Worm (Caenorhabditis elegans) whole organism, L4 larva: ENCODE data around the gene ckk-1.
"Not testable (repeated sequence)": the region's sequence is repeated elsewhere in the genome, so short reads cannot be mapped to it uniquely, and the experiment has no call there.

Experiments
- F10B5.3 ChIP-seq: sonication (generic microtip); optimal IDR thresholded peaks from 2 replicates; lab custom pipeline; 2016; ENCODE audit warnings: mild to moderate bottlenecking, missing genetic modification characterization, missing compliant biosample characterization
- T26A8.4 ChIP-seq: fragments of 200-800 bp; sonication (Bioruptor generic); IDR thresholded peaks from 2 replicates; pipeline ENCODE4 v1.3.6; 2022; ENCODE audit warnings: missing genetic modification characterization, missing compliant biosample characterization
- Y48G9A.11 ChIP-seq: fragments of 200-800 bp; sonication (Bioruptor generic); IDR thresholded peaks from 2 replicates; pipeline ENCODE4 v1.3.6; 2022; ENCODE audit warnings: missing genetic modification reagents, missing genetic modification characterization, missing compliant biosample characterization
- arid-1 ChIP-seq: fragments of 200-800 bp; sonication (Bioruptor generic); conservative IDR thresholded peaks from 2 replicates; pipeline ENCODE4 v1.3.6; 2022; ENCODE audit warnings: missing genetic modification reagents, missing genetic modification characterization, missing compliant biosample characterization
- ceh-28 ChIP-seq: fragments of 150-350 bp; optimal IDR thresholded peaks from 2 replicates; lab custom pipeline; 2014; ENCODE audit warnings: missing biosample characterization, missing genetic modification reagents, missing genetic modification characterization
- ceh-44 ChIP-seq: fragments of 200-800 bp; sonication (Bioruptor generic); IDR thresholded peaks from 2 replicates; pipeline ENCODE4 v1.3.6; 2022; ENCODE audit warnings: missing genetic modification reagents, missing genetic modification characterization, missing compliant biosample characterization
- ces-1 ChIP-seq: fragments of 150-350 bp; sonication (generic microtip); optimal IDR thresholded peaks from 4 replicates; lab custom pipeline; 2014; ENCODE audit warnings: missing biosample characterization, missing genetic modification reagents, missing genetic modification characterization
- ctbp-1 ChIP-seq: fragments of 200-800 bp; sonication (Bioruptor generic); IDR thresholded peaks from 2 replicates; pipeline ENCODE4 v1.3.6; 2022; ENCODE audit warnings: missing genetic modification reagents, missing genetic modification characterization, missing compliant biosample characterization
- daf-16 ChIP-seq, 3 experiments: sonication (generic microtip); optimal IDR thresholded peaks; 2 replicates each; lab custom pipeline; 2016 to 2017; ENCODE audit warnings: missing genetic modification characterization in 3 of 3, missing genetic modification reagents in 3 of 3, mild to moderate bottlenecking in 2 of 3, missing compliant biosample characterization in 2 of 3, missing biosample characterization in 1 of 3, moderate library complexity in 1 of 3
- daf-8 ChIP-seq: fragments of 200-800 bp; sonication (Bioruptor generic); IDR thresholded peaks from 2 replicates; pipeline ENCODE4 v1.3.6; 2022; ENCODE audit warnings: missing genetic modification characterization, missing compliant biosample characterization
- dmd-6 ChIP-seq: fragments of 200-800 bp; sonication (Bioruptor generic); IDR thresholded peaks from 2 replicates; pipeline ENCODE4 v1.3.6; 2022; ENCODE audit warnings: missing genetic modification reagents, missing genetic modification characterization, missing compliant biosample characterization
- dmd-8 ChIP-seq: fragments of 200-800 bp; sonication (Bioruptor generic); IDR thresholded peaks from 2 replicates; pipeline ENCODE4 v1.3.6; 2022; ENCODE audit warnings: missing genetic modification characterization, missing compliant biosample characterization
- egl-43 ChIP-seq: fragments of 200-800 bp; sonication (Bioruptor generic); IDR thresholded peaks from 2 replicates; pipeline ENCODE4 v1.3.6; 2022; ENCODE audit warnings: missing genetic modification reagents, missing genetic modification characterization, missing compliant biosample characterization
- fkh-10 ChIP-seq: fragments of 150-350 bp; optimal IDR thresholded peaks from 2 replicates; lab custom pipeline; 2014; ENCODE audit warnings: missing biosample characterization, missing genetic modification reagents, missing genetic modification characterization
- hlh-11 ChIP-seq: fragments of 200-800 bp; sonication (Bioruptor generic); optimal IDR thresholded peaks from 2 replicates; lab custom pipeline; 2018; ENCODE audit warnings: mild to moderate bottlenecking, missing genetic modification characterization, missing compliant biosample characterization
- hlh-30 ChIP-seq: sonication (generic microtip); optimal IDR thresholded peaks from 2 replicates; lab custom pipeline; 2017; ENCODE audit warnings: antibody characterized with exemption, mild to moderate bottlenecking, missing genetic modification characterization, missing compliant biosample characterization; ENCODE audit not compliant: insufficient read depth
- hmg-1.1 ChIP-seq: fragments of 200-800 bp; sonication (Bioruptor generic); IDR thresholded peaks from 2 replicates; pipeline ENCODE4 v1.3.6; 2022; ENCODE audit warnings: missing genetic modification reagents, missing genetic modification characterization, missing compliant biosample characterization
- jun-1 ChIP-seq: fragments of 150-350 bp; optimal IDR thresholded peaks from 2 replicates; lab custom pipeline; 2014; ENCODE audit warnings: missing biosample characterization, missing genetic modification reagents, missing genetic modification characterization
- lim-7 ChIP-seq: fragments of 200-800 bp; sonication (Bioruptor generic); IDR thresholded peaks from 2 replicates; pipeline ENCODE4 v1.3.6; 2022; ENCODE audit warnings: missing genetic modification characterization, missing compliant biosample characterization
- lin-1 ChIP-seq: fragments of 200-800 bp; sonication (Bioruptor generic); IDR thresholded peaks from 2 replicates; pipeline ENCODE4 v1.3.6; 2022; ENCODE audit warnings: missing genetic modification reagents, missing genetic modification characterization, missing compliant biosample characterization
- lin-38 ChIP-seq: fragments of 200-800 bp; sonication (Bioruptor generic); IDR thresholded peaks from 2 replicates; pipeline ENCODE4 v1.3.6; 2022; ENCODE audit warnings: missing genetic modification reagents, missing genetic modification characterization, missing compliant biosample characterization
- lsy-2 ChIP-seq, 2 experiments: fragments of 150-350 bp in 1 of 2; sonication (generic microtip) in 1 of 2; optimal IDR thresholded peaks; 2 replicates each; lab custom pipeline; 2014 to 2017; ENCODE audit warnings: missing biosample characterization in 2 of 2, missing genetic modification characterization in 2 of 2
- madf-9 ChIP-seq: fragments of 200-800 bp; sonication (Bioruptor generic); conservative IDR thresholded peaks from 2 replicates; pipeline ENCODE4 v1.3.6; 2022; ENCODE audit warnings: missing genetic modification reagents, missing genetic modification characterization, missing compliant biosample characterization
- mes-2 ChIP-seq: sonication (generic microtip); optimal IDR thresholded peaks from 2 replicates; lab custom pipeline; 2016; ENCODE audit warnings: missing genotype, mild to moderate bottlenecking, missing genetic modification characterization, missing compliant biosample characterization; ENCODE audit not compliant: poor library complexity, severe bottlenecking
- nhr-237 ChIP-seq: sonication (generic microtip); optimal IDR thresholded peaks from 2 replicates; lab custom pipeline; 2017; ENCODE audit warnings: missing biosample characterization, missing genetic modification characterization
- nhr-41 ChIP-seq: fragments of 200-800 bp; sonication (Bioruptor generic); IDR thresholded peaks from 2 replicates; pipeline ENCODE4 v1.3.6; 2022; ENCODE audit warnings: missing genetic modification reagents, missing genetic modification characterization, missing compliant biosample characterization
- nhr-48 ChIP-seq: sonication (generic microtip); optimal IDR thresholded peaks from 2 replicates; lab custom pipeline; 2016; ENCODE audit warnings: mild to moderate bottlenecking, missing genetic modification characterization, missing compliant biosample characterization
- pha-4 ChIP-seq, 2 experiments: fragments of 150-350 bp in 1 of 2; fragments of 200-800 bp in 1 of 2; sonication (Bioruptor generic) in 1 of 2; IDR thresholded peaks in 1 of 2; optimal IDR thresholded peaks in 1 of 2; 2 replicates each; pipeline versions ENCODE4 v1.3.6 to Lab custom; 2014 to 2022; ENCODE audit warnings: missing genetic modification characterization in 2 of 2, missing genetic modification reagents in 2 of 2, missing biosample characterization in 1 of 2, missing compliant biosample characterization in 1 of 2
- php-3 ChIP-seq: fragments of 200-800 bp; sonication (Bioruptor generic); IDR thresholded peaks from 2 replicates; pipeline ENCODE4 v1.3.6; 2022; ENCODE audit warnings: missing genetic modification reagents, missing genetic modification characterization, missing compliant biosample characterization
- rbr-2 ChIP-seq: sonication (generic microtip); optimal IDR thresholded peaks from 2 replicates; lab custom pipeline; 2016; ENCODE audit warnings: missing genotype, missing genetic modification characterization, missing compliant biosample characterization
- saeg-2 ChIP-seq: fragments of 200-800 bp; sonication (Bioruptor generic); IDR thresholded peaks from 2 replicates; pipeline ENCODE4 v1.3.6; 2022; ENCODE audit warnings: missing genetic modification reagents, missing genetic modification characterization, missing compliant biosample characterization
- set-16 ChIP-seq: fragments of 200-800 bp; sonication (Bioruptor generic); IDR thresholded peaks from 2 replicates; pipeline ENCODE4 v1.3.6; 2022; ENCODE audit warnings: missing genetic modification reagents, missing genetic modification characterization, missing compliant biosample characterization
- snpc-1.2 ChIP-seq: fragments of 200-800 bp; sonication (Bioruptor generic); IDR thresholded peaks from 2 replicates; pipeline ENCODE4 v1.3.6; 2022; ENCODE audit warnings: missing genetic modification reagents, missing genetic modification characterization, missing compliant biosample characterization
- tra-1 ChIP-seq: fragments of 200-800 bp; sonication (Bioruptor generic); IDR thresholded peaks from 2 replicates; pipeline ENCODE4 v1.3.6; 2022; ENCODE audit warnings: missing genetic modification reagents, missing genetic modification characterization, missing compliant biosample characterization
- unc-62 ChIP-seq, 3 experiments: fragments of 150-350 bp in 1 of 3; sonication (generic microtip); optimal IDR thresholded peaks in 2 of 3; peaks in 1 of 3; 1 replicate in 1 of 3; 2 replicates in 2 of 3; lab custom pipeline; 2014 to 2017; ENCODE audit warnings: missing biosample characterization in 3 of 3, missing genetic modification characterization in 3 of 3, missing genetic modification reagents in 3 of 3, missing genotype in 1 of 3
- vab-7 ChIP-seq: fragments of 200-800 bp; sonication (Bioruptor generic); IDR thresholded peaks from 2 replicates; pipeline ENCODE4 v1.3.6; 2022; ENCODE audit warnings: missing genetic modification reagents, missing genetic modification characterization, missing compliant biosample characterization
- zip-11 ChIP-seq: fragments of 200-800 bp; sonication (Bioruptor generic); IDR thresholded peaks from 2 replicates; pipeline ENCODE4 v1.3.6; 2022; ENCODE audit warnings: missing genetic modification characterization, missing compliant biosample characterization

ckk-1 gene

DNA sequence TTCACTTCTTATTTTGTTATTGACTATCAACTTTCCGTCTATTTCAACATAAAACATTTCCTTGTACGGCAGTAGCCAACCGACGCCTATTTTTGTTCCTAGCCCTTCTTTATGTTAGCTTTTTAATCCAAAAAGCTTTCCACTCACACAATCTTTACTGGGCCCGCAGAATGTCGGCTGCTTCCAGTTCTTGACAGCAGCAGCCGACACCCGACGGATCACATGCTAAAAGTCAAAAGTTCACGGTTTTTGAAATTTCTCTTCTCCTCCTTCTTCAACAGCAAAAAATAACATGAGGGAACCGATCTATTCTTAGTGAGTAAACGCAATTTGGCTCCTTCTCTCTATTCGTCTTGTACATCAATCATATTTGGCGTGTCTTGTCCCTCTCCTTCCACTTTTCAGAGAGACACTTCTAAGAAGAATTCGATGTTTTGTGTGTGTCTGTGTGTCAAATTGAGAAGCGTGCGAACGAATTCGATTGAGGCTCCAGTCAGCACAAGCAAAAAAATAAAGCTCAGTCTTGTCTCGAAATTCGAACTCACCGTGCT lies 2.8 kb upstream of the ckk-1 start (continued):
- TF ChIP-seq F10B5.3 (tag; lab: Kevin White, UChicago) (no peak), vab-7 (GFP tag; lab: Robert Waterston, UW) (0 out of 2 replicates have a peak, but pooled peaks have one; percentile 15), arid-1 (GFP tag; lab: Robert Waterston, UW) (no peak), nhr-237 (tag; lab: Kevin White, UChicago) (no peak), dmd-8 (GFP tag; lab: Robert Waterston, UW) (no peak), ces-1 (GFP tag; lab: Kevin White, UChicago) (peak; percentile 88), ctbp-1 (GFP tag; lab: Robert Waterston, UW) (0 out of 2 replicates have a peak, but pooled peaks have one; percentile 36), daf-8 (no peak), fkh-10 (GFP tag; lab: Kevin White, UChicago) (peak; percentile 70)

DNA sequence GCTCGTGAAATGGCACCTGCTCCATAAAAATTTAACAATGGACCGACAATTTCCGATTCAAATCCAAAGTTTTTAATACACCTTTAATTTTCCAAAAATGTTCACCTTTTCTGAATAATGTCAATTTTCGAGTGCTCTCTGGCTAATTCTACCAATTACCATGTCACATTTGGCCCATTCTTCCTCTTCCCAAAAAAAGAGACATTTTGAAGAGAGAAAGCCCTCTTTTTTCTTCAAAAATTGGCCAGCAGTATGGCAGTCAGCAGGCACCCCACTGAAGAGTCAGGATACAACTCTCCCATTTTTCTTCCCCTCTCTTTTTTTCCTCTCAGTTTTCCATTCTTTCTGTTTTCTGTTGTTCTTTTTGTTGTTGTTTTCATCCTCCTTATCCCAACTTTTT lies 770 bp upstream of the ckk-1 start:
- no peak for TF ChIP-seq lin-1 (GFP tag; lab: Robert Waterston, UW)
- TF ChIP-seq unc-62 (GFP tag; optimal IDR thresholded peaks at IDR 0.05 in 1 of 2; lab: Kevin White, UChicago), result peak in 1 of 2 experiments; percentile 94
- TF ChIP-seq unc-62 (tag; optimal IDR thresholded peaks at IDR 0.05; lab: Kevin White, UChicago), result no peak
- TF ChIP-seq ceh-28 (tag; lab: Kevin White, UChicago), result no peak
- peak in 1 of 2 experiments; percentile 10 for TF ChIP-seq lsy-2 (tag; optimal IDR thresholded peaks at IDR 0.05; lab: Kevin White, UChicago)
- TF ChIP-seq jun-1 (tag; lab: Kevin White, UChicago), result no peak
- TF ChIP-seq daf-16 (GFP tag; optimal IDR thresholded peaks at IDR 0.05; lab: Kevin White, UChicago), result peak in 1 of 2 experiments; percentile 9
- TF ChIP-seq daf-16 (tag; optimal IDR thresholded peaks at IDR 0.05; lab: Kevin White, UChicago), result no peak
- peak; percentile 11 for TF ChIP-seq hlh-30 (tag; lab: Kevin White, UChicago)
- TF ChIP-seq rbr-2, result peak; percentile 5
- TF ChIP-seq hmg-1.1 (GFP tag; lab: Robert Waterston, UW), result peak; percentile 39; the same call in 1 of the 2 replicates
- TF ChIP-seq nhr-48 (tag; lab: Kevin White, UChicago), result no peak

DNA sequence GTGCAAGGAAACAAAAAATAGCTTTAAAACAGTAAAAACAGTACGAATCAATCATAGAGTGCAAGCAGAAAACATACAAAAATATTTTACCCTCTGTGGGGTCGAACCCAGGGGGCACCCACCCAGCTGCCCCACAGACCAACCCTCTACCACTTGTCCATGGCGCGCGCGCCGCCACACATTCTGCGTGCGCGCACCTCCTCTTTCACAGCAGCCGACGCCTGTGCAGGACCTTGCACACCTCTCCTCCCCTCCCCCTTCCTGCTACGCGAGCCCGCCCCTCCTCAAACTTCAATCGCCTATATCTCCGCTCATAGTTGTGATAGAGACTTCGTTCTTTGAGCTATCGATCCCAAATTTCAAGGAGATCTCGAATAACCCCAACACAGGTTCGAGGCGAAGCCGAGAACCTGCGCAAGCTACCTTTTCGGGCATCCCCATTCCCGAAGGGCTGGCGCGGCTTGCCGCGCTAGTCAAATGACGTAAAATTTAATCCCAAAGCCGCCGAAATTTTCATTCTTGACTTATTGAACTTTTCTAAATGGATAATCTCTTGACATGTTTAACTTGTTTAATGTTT lies 2.1 kb downstream of the ckk-1 start:
- TF ChIP-seq hlh-11 (tag; lab: Kevin White, UChicago) (peak; percentile 1), lin-1 (GFP tag; lab: Robert Waterston, UW) (peak; percentile 39; the same call in 1 of the 2 replicates), dmd-8 (GFP tag; lab: Robert Waterston, UW) (0 out of 2 replicates have a peak, but pooled peaks have one; percentile 44), ceh-44 (GFP tag; lab: Robert Waterston, UW) (peak; percentile 85), madf-9 (GFP tag; lab: Robert Waterston, UW) (peak; percentile 47; the same call in 1 of the 2 replicates), tra-1 (GFP tag; lab: Robert Waterston, UW) (peak; percentile 56; the same call in 1 of the 2 replicates), arid-1 (GFP tag; lab: Robert Waterston, UW) (peak; percentile 79), php-3 (GFP tag; lab: Robert Waterston, UW) (peak; percentile 60; the same call in 1 of the 2 replicates), vab-7 (GFP tag; lab: Robert Waterston, UW) (peak; percentile 40; the same call in 1 of the 2 replicates), saeg-2 (GFP tag; lab: Robert Waterston, UW) (peak; percentile 75; the same call in 1 of the 2 replicates), nhr-41 (GFP tag; lab: Robert Waterston, UW) (0 out of 2 replicates have a peak, but pooled peaks have one; percentile 26), lin-38 (GFP tag; lab: Robert Waterston, UW) (peak; percentile 83), lim-7 (peak; percentile 65), egl-43 (GFP tag; lab: Robert Waterston, UW) (peak; percentile 86), snpc-1.2 (GFP tag; lab: Robert Waterston, UW) (peak; percentile 94), Y48G9A.11 (GFP tag; lab: Robert Waterston, UW) (peak; percentile 94), dmd-6 (GFP tag; lab: Robert Waterston, UW) (peak; percentile 69), zip-11 (GFP tag; lab: Robert Waterston, UW) (0 out of 2 replicates have a peak, but pooled peaks have one; percentile 29), mes-2 (tag; lab: Kevin White, UChicago) (peak; percentile 3), set-16 (GFP tag; lab: Robert Waterston, UW) (peak; percentile 99), ctbp-1 (GFP tag; lab: Robert Waterston, UW) (0 out of 2 replicates have a peak, but pooled peaks have one; percentile 23), T26A8.4 (GFP tag; lab: Robert Waterston, UW) (peak; percentile 81), hmg-1.1 (GFP tag; lab: Robert Waterston, UW) (peak; percentile 81), pha-4 (GFP tag; IDR thresholded peaks at IDR 0.05; lab: Robert Waterston, UW) (peak; percentile 73; the same call in 1 of the 2 replicates)
- not testable (repeated sequence) for TF ChIP-seq pha-4 (tag; optimal IDR thresholded peaks at IDR 0.05; lab: Kevin White, UChicago)
